Fruit fly (Drosophila melanogaster) Kc167 (cell line): ENCODE results near the gene CG32576.

Source experiments
- Myc ChIP-seq: fragments of >200 bp; optimal IDR thresholded peaks from 2 replicates; lab custom pipeline; 2017; ENCODE audit warnings: missing external identifiers
- Sin3A ChIP-seq: fragments of >200 bp; optimal IDR thresholded peaks from 2 replicates; lab custom pipeline; 2018; ENCODE audit warnings: missing external identifiers
- h ChIP-seq: fragments of >200 bp; optimal IDR thresholded peaks from 3 replicates; lab custom pipeline; 2018; ENCODE audit warnings: missing external identifiers
- insv ChIP-seq: fragments of >200 bp; optimal IDR thresholded peaks from 3 replicates; lab custom pipeline; 2018; ENCODE audit warnings: missing external identifiers
- psq ChIP-seq: fragments of >200 bp; optimal IDR thresholded peaks from 2 replicates; lab custom pipeline; 2017; ENCODE audit warnings: missing external identifiers
- ttk ChIP-seq: sonication (Bioruptor generic); optimal IDR thresholded peaks from 2 replicates; lab custom pipeline; 2017; ENCODE audit warnings: missing external identifiers

dm6 chrX:16323063-16323462, 34.7 kb upstream of the CG32576 start, which contains the start of the genes CG9917 and CG32579:
- TF ChIP-seq h (lab: Kevin White, UChicago) (no peak), Sin3A (lab: Kevin White, UChicago) (no peak), Myc (lab: Kevin White, UChicago) (no peak), psq (lab: Kevin White, UChicago) (no peak), ttk (lab: Kevin White, UChicago) (no peak), insv (lab: Kevin White, UChicago) (no peak)
